Fruit fly (Drosophila melanogaster): Measurements from ENCODE around the gene CG32486.
A peak's percentile ranks its signal among the peaks of the same experiment; 100 is the strongest.

CG32486 gene

DNA sequence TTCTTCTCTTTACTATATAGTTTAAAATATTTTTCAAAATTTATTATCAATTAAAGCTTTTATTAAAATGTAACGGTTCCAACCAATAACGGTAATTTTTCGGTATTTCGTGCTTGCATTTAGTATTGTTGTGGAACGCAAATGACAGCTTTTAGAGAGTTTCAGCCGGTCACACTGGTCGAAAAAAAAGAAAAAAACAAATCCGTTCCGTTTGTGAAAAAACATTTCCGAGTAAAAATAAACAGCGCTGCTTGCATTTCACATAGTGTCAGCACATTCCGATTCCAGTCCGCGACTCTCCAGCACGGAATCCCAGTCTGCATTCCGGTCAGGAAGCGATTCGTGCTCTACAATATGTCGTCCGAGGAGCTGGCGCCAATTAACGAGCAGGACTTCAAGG is 20.5 kb downstream of the CG32486 start, which contains the start of gene CG32485 (continued):
- TF ChIP-seq CG10274 (GFP tag; optimal IDR thresholded peaks at IDR 0.05): no peak
- peak; percentile 25 for TF ChIP-seq CG14710 (tag; optimal IDR thresholded peaks at IDR 0.05)
- TF ChIP-seq CG12942 (GFP tag; optimal IDR thresholded peaks at IDR 0.05): no peak
- TF ChIP-seq CG3163 (GFP tag; optimal IDR thresholded peaks at IDR 0.05): no peak
- TF ChIP-seq CG4707 (GFP tag; optimal IDR thresholded peaks at IDR 0.05): no peak
- no peak for TF ChIP-seq CG10565 (GFP tag; optimal IDR thresholded peaks at IDR 0.05)
- no peak for TF ChIP-seq sima (GFP tag; optimal IDR thresholded peaks at IDR 0.05)
- TF ChIP-seq NFAT (GFP tag; IDR thresholded peaks at IDR 0.05): no peak
- TF ChIP-seq Trl (optimal IDR thresholded peaks at IDR 0.05): no peak
- no peak for TF ChIP-seq Trl (GFP tag; optimal IDR thresholded peaks at IDR 0.05)
- no peak for TF ChIP-seq eve (GFP tag; optimal IDR thresholded peaks at IDR 0.05)
- TF ChIP-seq pan (optimal IDR thresholded peaks at IDR 0.05): no peak
- TF ChIP-seq pan (GFP tag; optimal IDR thresholded peaks at IDR 0.05 in 1 of 2, IDR thresholded peaks at IDR 0.05 in 1 of 2): no peak
- 0 out of 2 replicates have a peak, but pooled peaks have one; percentile 12 for TF ChIP-seq HLH3B (GFP tag; IDR thresholded peaks at IDR 0.05)
- no peak for TF ChIP-seq pum (GFP tag; optimal IDR thresholded peaks at IDR 0.05)
- TF ChIP-seq Aef1 (GFP tag; IDR thresholded peaks at IDR 0.05): no peak
- no peak for TF ChIP-seq row (GFP tag; IDR thresholded peaks at IDR 0.05)
- TF ChIP-seq CG10209 (GFP tag; optimal IDR thresholded peaks at IDR 0.05): no peak
- TF ChIP-seq CG32532 (GFP tag; IDR thresholded peaks at IDR 0.05): no peak
- no peak for TF ChIP-seq chn (GFP tag; optimal IDR thresholded peaks at IDR 0.05)
- no peak for TF ChIP-seq CG11456 (GFP tag; IDR thresholded peaks at IDR 0.05)
- TF ChIP-seq Awh (GFP tag; IDR thresholded peaks at IDR 0.05): no peak

- TF ChIP-seq Med (GFP tag) (peak; percentile 53), CG8478 (optimal IDR thresholded peaks at IDR 0.05) (peak; percentile 63), CkIIα-i1 (GFP tag; IDR thresholded peaks at IDR 0.05) (no peak)
Measured at dm6 chr3L:3048647-3049046, 22.0 kb downstream of the CG32486 start.

DNA sequence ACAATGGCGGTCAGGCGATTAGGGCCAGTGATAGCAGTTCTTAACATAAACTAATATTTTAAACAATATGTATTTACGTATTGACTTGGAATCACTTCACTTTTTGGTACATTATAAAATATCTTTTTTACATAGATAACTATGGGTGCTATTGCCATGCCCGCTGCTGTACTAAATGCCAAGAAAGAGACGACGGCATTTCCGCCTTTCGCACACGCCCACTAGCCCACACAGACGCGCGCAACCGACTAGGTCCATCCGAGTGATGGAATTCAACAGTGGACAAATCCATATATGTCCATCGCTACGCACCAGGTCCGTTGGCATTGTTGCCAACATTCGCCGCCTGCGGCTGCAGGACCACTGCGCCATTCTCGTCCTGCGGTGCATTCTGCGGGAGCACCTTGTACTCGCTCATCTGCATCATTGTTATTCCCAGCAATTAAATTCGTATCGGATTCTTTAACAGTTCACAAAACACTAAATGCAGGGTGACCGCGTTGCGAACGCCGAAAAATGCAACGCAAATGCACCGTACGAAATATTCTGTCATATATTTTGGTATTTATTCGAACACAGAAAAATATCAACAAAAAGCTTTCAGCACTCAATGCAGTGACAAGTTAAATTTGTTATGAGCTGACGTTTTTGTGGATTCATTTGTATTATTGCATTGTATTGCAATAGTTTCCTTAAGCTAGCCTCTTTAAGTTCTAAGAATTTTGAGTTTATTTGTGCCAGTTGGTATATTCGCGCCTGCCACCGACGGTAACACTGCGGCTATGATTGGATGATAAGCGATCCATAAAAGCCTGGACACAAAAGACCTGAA is 24.1 kb downstream of the CG32486 start, which contains the start of the genes scramb2 and Sk2:
Gene scramb2, minus strand, starts transcription at position 488 of the 832 bp plus-strand sequence.
Gene Sk2, plus strand, starts transcription at position 763 of the 832 bp plus-strand sequence.
- TF ChIP-seq sim (GFP tag; IDR thresholded peaks at IDR 0.05) (peak; percentile 92), chif (GFP tag; optimal IDR thresholded peaks at IDR 0.05) (peak; percentile 77 to 89), psq (GFP tag; optimal IDR thresholded peaks at IDR 0.05) (peak; percentile 78), Ssrp (tag; optimal IDR thresholded peaks at IDR 0.05) (peak; percentile 92), yki (optimal IDR thresholded peaks at IDR 0.05) (no peak), Sox100B (GFP tag; optimal IDR thresholded peaks at IDR 0.05) (peak; percentile 94), dan (GFP tag; IDR thresholded peaks at IDR 0.05) (peak; percentile 74; the same call in 1 of the 2 replicates), crol (GFP tag; IDR thresholded peaks at IDR 0.05) (peak; percentile 37; the same call in 1 of the 2 replicates), CG18619 (GFP tag; optimal IDR thresholded peaks at IDR 0.05) (peak; percentile 90), dm (GFP tag; optimal IDR thresholded peaks at IDR 0.05) (peak; percentile 55), CG17385 (GFP tag; optimal IDR thresholded peaks at IDR 0.05) (peak; percentile 93), GATAe (GFP tag; conservative IDR thresholded peaks at IDR 0.05) (peak; percentile 79), HLH3B (GFP tag; IDR thresholded peaks at IDR 0.05) (peak; percentile 95), Lpt (GFP tag; optimal IDR thresholded peaks at IDR 0.05) (no peak), sna (GFP tag; IDR thresholded peaks at IDR 0.05; ENCODE audit: partially characterized antibody) (no peak), CG7271 (tag; optimal IDR thresholded peaks at IDR 0.05) (peak; percentile 88), CG8089 (GFP tag; optimal IDR thresholded peaks at IDR 0.05) (peak; percentile 68), sisA (GFP tag; IDR thresholded peaks at IDR 0.05) (peak; percentile 94), CG14965 (GFP tag; optimal IDR thresholded peaks at IDR 0.05; ENCODE audit: borderline replicate concordance) (peak; percentile 56), Deaf1 (tag; optimal IDR thresholded peaks at IDR 0.05) (peak; percentile 76), CG10979 (tag; optimal IDR thresholded peaks at IDR 0.05) (peak; percentile 94), Drgx (GFP tag; IDR thresholded peaks at IDR 0.05) (peak; percentile 98), pros (GFP tag; optimal IDR thresholded peaks at IDR 0.05) (peak; percentile 71), CG3281 (GFP tag; optimal IDR thresholded peaks at IDR 0.05) (peak; percentile 97), cato (GFP tag; optimal IDR thresholded peaks at IDR 0.05; ENCODE audit: borderline replicate concordance) (peak; percentile 88), grau (tag; optimal IDR thresholded peaks at IDR 0.05) (peak; percentile 93)

Measured in whole organism, embryonic.